Fruit fly (Drosophila melanogaster) whole organism, embryonic: ENCODE results near the gene CG5758.

Experiments
- B-H2 ChIP-seq: fragments of 200-800 bp; sonication (Bioruptor generic); optimal IDR thresholded peaks from 2 replicates; lab custom pipeline; 2018; ENCODE audit warnings: missing biosample characterization, mild to moderate bottlenecking, missing genetic modification characterization
- Blimp-1 ChIP-seq: fragments of 200-800 bp; sonication (Bioruptor generic); optimal IDR thresholded peaks from 3 replicates; lab custom pipeline; 2018; ENCODE audit warnings: missing biosample characterization, missing genetic modification characterization, mild to moderate bottlenecking, moderate library complexity, missing genetic modification reagents
- CG10147 ChIP-seq: fragments of 200-800 bp; sonication (Bioruptor generic); optimal IDR thresholded peaks from 2 replicates; lab custom pipeline; 2019; ENCODE audit warnings: missing biosample characterization, mild to moderate bottlenecking, missing genetic modification characterization, moderate library complexity
- CG10209 ChIP-seq: fragments of 200-800 bp; sonication (Bioruptor generic); optimal IDR thresholded peaks from 3 replicates; lab custom pipeline; 2017; ENCODE audit warnings: missing biosample characterization, mild to moderate bottlenecking, missing genetic modification characterization, missing genetic modification reagents
- CG10274 ChIP-seq: fragments of 200-800 bp; sonication (Bioruptor generic); optimal IDR thresholded peaks from 3 replicates; lab custom pipeline; 2017; ENCODE audit warnings: missing biosample characterization, mild to moderate bottlenecking, missing genetic modification characterization
- CG11504 ChIP-seq: fragments of 200-800 bp; sonication (Bioruptor generic); optimal IDR thresholded peaks from 3 replicates; lab custom pipeline; 2019; ENCODE audit warnings: missing biosample characterization, mild to moderate bottlenecking, missing genetic modification characterization, moderate library complexity
- CG12299 ChIP-seq: fragments of 200-800 bp; sonication (Bioruptor generic); optimal IDR thresholded peaks from 2 replicates; lab custom pipeline; 2018; ENCODE audit warnings: missing biosample characterization, mild to moderate bottlenecking, missing genetic modification characterization
- CG16779 ChIP-seq: fragments of 200-800 bp; sonication (Bioruptor generic); IDR thresholded peaks from 2 replicates; pipeline ENCODE4 v1.3.6; 2022; ENCODE audit warnings: missing biosample characterization, missing genetic modification characterization
- CG32532 ChIP-seq: fragments of 200-800 bp; sonication (Bioruptor generic); IDR thresholded peaks from 2 replicates; pipeline ENCODE4 v1.3.6; 2022; ENCODE audit warnings: missing biosample characterization, missing genetic modification characterization
- CG34224 ChIP-seq: fragments of 200-800 bp; sonication (Bioruptor generic); IDR thresholded peaks from 3 replicates; pipeline ENCODE4 v1.3.6; 2022; ENCODE audit warnings: missing biosample characterization, missing genetic modification characterization; ENCODE audit not compliant: partially characterized antibody
- CG34376 ChIP-seq: fragments of 200-800 bp; sonication (Bioruptor generic); optimal IDR thresholded peaks from 2 replicates; lab custom pipeline; 2018; ENCODE audit warnings: missing biosample characterization, mild to moderate bottlenecking, missing genetic modification characterization
- CG3995 ChIP-seq: fragments of 200-800 bp; sonication (Bioruptor generic); optimal IDR thresholded peaks from 3 replicates; lab custom pipeline; 2016; ENCODE audit warnings: missing biosample characterization, missing genetic modification characterization
- CG42726 ChIP-seq: fragments of 200-800 bp; sonication (Bioruptor generic); IDR thresholded peaks from 2 replicates; pipeline ENCODE4 v1.3.6; 2022; ENCODE audit warnings: missing biosample characterization, missing genetic modification characterization; ENCODE audit not compliant: partially characterized antibody
- CG4282 ChIP-seq: fragments of 200-800 bp; sonication (Bioruptor generic); optimal IDR thresholded peaks from 2 replicates; lab custom pipeline; 2016; ENCODE audit warnings: missing biosample characterization, missing genetic modification characterization
- CG4617 ChIP-seq: fragments of 200-800 bp; sonication (Bioruptor generic); optimal IDR thresholded peaks from 3 replicates; lab custom pipeline; 2016; ENCODE audit warnings: missing biosample characterization, missing genetic modification characterization, borderline replicate concordance
- CG5180 ChIP-seq: fragments of 200-800 bp; sonication (Bioruptor generic); optimal IDR thresholded peaks from 3 replicates; lab custom pipeline; 2017; ENCODE audit warnings: missing biosample characterization, missing genetic modification characterization, mild to moderate bottlenecking, moderate library complexity, missing genetic modification reagents
- CG6813 ChIP-seq: fragments of 200-800 bp; sonication (Bioruptor generic); optimal IDR thresholded peaks from 2 replicates; lab custom pipeline; 2017; ENCODE audit warnings: missing biosample characterization, missing genetic modification characterization, mild to moderate bottlenecking, moderate library complexity, missing genetic modification reagents
- CG8478 ChIP-seq: fragments of >200 bp; optimal IDR thresholded peaks from 2 replicates; lab custom pipeline; 2018
- CG8944 ChIP-seq: fragments of 200-800 bp; sonication (Bioruptor generic); optimal IDR thresholded peaks from 3 replicates; lab custom pipeline; 2016; ENCODE audit warnings: missing biosample characterization, missing genetic modification characterization
- CG9437 ChIP-seq: fragments of 200-800 bp; sonication (Bioruptor generic); optimal IDR thresholded peaks from 2 replicates; lab custom pipeline; 2018; ENCODE audit warnings: missing biosample characterization, mild to moderate bottlenecking, missing genetic modification characterization
- CG9817 ChIP-seq: fragments of 200-800 bp; sonication (Bioruptor generic); optimal IDR thresholded peaks from 2 replicates; lab custom pipeline; 2018; ENCODE audit warnings: missing biosample characterization, mild to moderate bottlenecking, missing genetic modification characterization, moderate library complexity
- CTCF ChIP-seq: fragments of 200-800 bp; sonication (Bioruptor generic); optimal IDR thresholded peaks from 2 replicates; lab custom pipeline; 2017; ENCODE audit warnings: missing biosample characterization, mild to moderate bottlenecking, missing genetic modification characterization, moderate library complexity
- Fer1 ChIP-seq: fragments of 200-800 bp; sonication (Bioruptor generic); optimal IDR thresholded peaks from 2 replicates; lab custom pipeline; 2017; ENCODE audit warnings: missing biosample characterization, mild to moderate bottlenecking, missing genetic modification characterization
- H15 ChIP-seq: fragments of 200-800 bp; sonication (Bioruptor generic); IDR thresholded peaks from 3 replicates; pipeline ENCODE4 v1.3.6; 2022; ENCODE audit warnings: missing biosample characterization, missing genetic modification characterization
- Hr39 ChIP-seq: fragments of >200 bp; optimal IDR thresholded peaks from 2 replicates; lab custom pipeline; 2017
- Lhr ChIP-seq: fragments of 200-800 bp; sonication (Bioruptor generic); optimal IDR thresholded peaks from 3 replicates; lab custom pipeline; 2017; ENCODE audit warnings: mild to moderate bottlenecking, missing biosample characterization, missing genetic modification reagents, missing genetic modification characterization
- Max ChIP-seq: fragments of 200-800 bp; sonication (Bioruptor generic); optimal IDR thresholded peaks from 2 replicates; lab custom pipeline; 2016; ENCODE audit warnings: missing biosample characterization, mild to moderate bottlenecking, missing genetic modification characterization
- Meics ChIP-seq: fragments of 200-800 bp; sonication (Bioruptor generic); optimal IDR thresholded peaks from 2 replicates; lab custom pipeline; 2017; ENCODE audit warnings: missing biosample characterization, mild to moderate bottlenecking, missing genetic modification characterization
- Nf-YB ChIP-seq: fragments of 200-800 bp; sonication (Bioruptor generic); optimal IDR thresholded peaks from 3 replicates; lab custom pipeline; 2019; ENCODE audit warnings: missing biosample characterization, mild to moderate bottlenecking, missing genetic modification characterization, moderate library complexity
- NfI ChIP-seq: fragments of 200-800 bp; sonication (Bioruptor generic); optimal IDR thresholded peaks from 3 replicates; lab custom pipeline; 2018; ENCODE audit warnings: missing biosample characterization, mild to moderate bottlenecking, missing genetic modification characterization, moderate library complexity
- PHDP ChIP-seq: fragments of 200-800 bp; sonication (Bioruptor generic); optimal IDR thresholded peaks from 3 replicates; lab custom pipeline; 2018; ENCODE audit warnings: missing biosample characterization, mild to moderate bottlenecking, missing genetic modification characterization, moderate library complexity
- Scr ChIP-seq: fragments of 200-800 bp; sonication (Bioruptor generic); IDR thresholded peaks from 2 replicates; pipeline ENCODE4 v1.3.6; 2022; ENCODE audit warnings: missing biosample characterization, missing genetic modification characterization; ENCODE audit not compliant: partially characterized antibody
- Taf1 ChIP-seq: fragments of 200-800 bp; sonication (Bioruptor generic); IDR thresholded peaks from 2 replicates; pipeline ENCODE4 v1.3.6; 2022; ENCODE audit warnings: missing biosample characterization, missing genetic modification characterization
- Xrp1 ChIP-seq: fragments of 200-800 bp; sonication (Bioruptor generic); IDR thresholded peaks from 2 replicates; pipeline ENCODE4 v1.3.6; 2022; ENCODE audit warnings: missing biosample characterization, missing genetic modification characterization
- ase ChIP-seq: fragments of 200-800 bp; sonication (Bioruptor generic); IDR thresholded peaks from 3 replicates; pipeline ENCODE4 v1.3.6; 2022; ENCODE audit warnings: missing biosample characterization, missing genetic modification characterization
- br ChIP-seq: fragments of >200 bp; optimal IDR thresholded peaks from 2 replicates; lab custom pipeline; 2017
- ci ChIP-seq: fragments of 200-800 bp; sonication (Bioruptor generic); IDR thresholded peaks from 3 replicates; pipeline ENCODE4 v1.3.6; 2022; ENCODE audit warnings: missing biosample characterization, missing genetic modification characterization
- corto ChIP-seq: fragments of 200-800 bp; sonication (Bioruptor generic); optimal IDR thresholded peaks from 2 replicates; lab custom pipeline; 2016; ENCODE audit warnings: missing biosample characterization, mild to moderate bottlenecking, missing genetic modification characterization, moderate library complexity
- crp ChIP-seq, 2 experiments: fragments of 200-800 bp; sonication (Bioruptor generic); optimal IDR thresholded peaks; 2 replicates in 1 of 2; 3 replicates in 1 of 2; lab custom pipeline; 2017; ENCODE audit warnings: missing biosample characterization in 2 of 2, missing genetic modification characterization in 2 of 2, mild to moderate bottlenecking in 1 of 2, moderate library complexity in 1 of 2
- dati ChIP-seq: fragments of 200-800 bp; sonication (Bioruptor generic); IDR thresholded peaks from 2 replicates; pipeline ENCODE4 v1.3.6; 2022; ENCODE audit warnings: missing biosample characterization, missing genetic modification characterization
- dmrt11E ChIP-seq: fragments of 200-800 bp; sonication (Bioruptor generic); optimal IDR thresholded peaks from 3 replicates; lab custom pipeline; 2018; ENCODE audit warnings: missing biosample characterization, mild to moderate bottlenecking, missing genetic modification characterization, moderate library complexity
- dpn ChIP-seq, 2 experiments: fragments of 200-800 bp; sonication (Bioruptor generic); optimal IDR thresholded peaks; 3 replicates each; lab custom pipeline; 2016; ENCODE audit warnings: missing biosample characterization in 2 of 2, missing genetic modification characterization in 2 of 2
- ftz-f1 ChIP-seq: fragments of 200-800 bp; sonication (Bioruptor generic); optimal IDR thresholded peaks from 2 replicates; lab custom pipeline; 2016; ENCODE audit warnings: missing biosample characterization, missing genetic modification characterization
- hkb ChIP-seq, 2 experiments: fragments of 200-800 bp in 1 of 2; fragments of >200 bp in 1 of 2; sonication (Bioruptor generic) in 1 of 2; IDR thresholded peaks in 1 of 2; optimal IDR thresholded peaks in 1 of 2; 2 replicates each; pipeline versions ENCODE4 v1.3.6 to Lab custom; 2017 to 2022; ENCODE audit warnings: missing biosample characterization in 1 of 2, missing genetic modification characterization in 1 of 2
- jing ChIP-seq: fragments of 200-800 bp; sonication (Bioruptor generic); optimal IDR thresholded peaks from 2 replicates; lab custom pipeline; 2018; ENCODE audit warnings: missing biosample characterization, mild to moderate bottlenecking, missing genetic modification characterization
- lov ChIP-seq, 2 experiments: fragments of 200-800 bp in 1 of 2; fragments of >200 bp in 1 of 2; sonication (Bioruptor generic) in 1 of 2; IDR thresholded peaks in 1 of 2; optimal IDR thresholded peaks in 1 of 2; 2 replicates in 1 of 2; 3 replicates in 1 of 2; pipeline versions ENCODE4 v1.3.6 to Lab custom; 2017 to 2022; ENCODE audit warnings: missing biosample characterization in 1 of 2, missing genetic modification characterization in 1 of 2
- nom ChIP-seq: fragments of 200-800 bp; sonication (Bioruptor generic); optimal IDR thresholded peaks from 2 replicates; lab custom pipeline; 2017; ENCODE audit warnings: missing biosample characterization, missing genetic modification characterization, mild to moderate bottlenecking, moderate library complexity, missing genetic modification reagents
- pb ChIP-seq: fragments of 200-800 bp; sonication (Bioruptor generic); optimal IDR thresholded peaks from 3 replicates; lab custom pipeline; 2016; ENCODE audit warnings: missing biosample characterization, missing genetic modification characterization
- pita ChIP-seq: fragments of 200-800 bp; sonication (Bioruptor generic); optimal IDR thresholded peaks from 2 replicates; lab custom pipeline; 2017; ENCODE audit warnings: missing biosample characterization, mild to moderate bottlenecking, missing genetic modification characterization
- pzg ChIP-seq: fragments of 200-800 bp; sonication (Bioruptor generic); optimal IDR thresholded peaks from 3 replicates; lab custom pipeline; 2018; ENCODE audit warnings: missing biosample characterization, mild to moderate bottlenecking, missing genetic modification characterization, moderate library complexity

CG5758 gene

DNA sequence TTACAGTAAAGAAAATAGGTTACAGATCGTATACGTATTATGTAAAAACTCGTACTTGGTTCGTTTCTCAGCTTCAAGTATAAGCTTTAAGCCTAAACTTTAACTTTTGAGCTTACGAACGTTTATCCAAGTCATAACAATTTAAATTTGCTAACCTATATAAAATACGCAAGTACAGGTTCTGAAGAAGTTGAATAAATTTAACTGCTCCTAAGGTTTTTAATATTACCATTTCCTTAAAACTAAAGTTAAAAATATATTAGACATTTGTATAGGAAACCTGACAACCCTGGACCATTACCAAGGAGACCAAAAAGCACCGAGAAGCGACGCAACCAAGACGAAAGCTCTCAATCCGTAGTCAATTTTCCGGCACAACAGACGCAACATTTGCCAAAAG, at the start of gene CG5758 (continued):
- TF ChIP-seq CG4617 (GFP tag; lab: Kevin White, UChicago): no peak
- TF ChIP-seq NfI (GFP tag; lab: Kevin White, UChicago): no peak
- TF ChIP-seq CG6813 (GFP tag; lab: Kevin White, UChicago): no peak
- TF ChIP-seq Nf-YB (GFP tag; lab: Kevin White, UChicago): no peak
- peak; percentile 75 for TF ChIP-seq CTCF
- no peak for TF ChIP-seq CG8944 (GFP tag; lab: Kevin White, UChicago)
- no peak for TF ChIP-seq CG10274 (GFP tag; lab: Kevin White, UChicago)
- TF ChIP-seq crp (GFP tag; optimal IDR thresholded peaks at IDR 0.05; lab: Kevin White, UChicago): no peak
- TF ChIP-seq dati (GFP tag; lab: Robert Waterston, UW): no peak
- TF ChIP-seq corto: no peak
- no peak for TF ChIP-seq CG3995 (GFP tag; lab: Kevin White, UChicago)
- TF ChIP-seq CG5180 (GFP tag; lab: Kevin White, UChicago): peak; percentile 57
- TF ChIP-seq pzg (GFP tag; lab: Kevin White, UChicago): peak; percentile 8
- peak; percentile 42; the same call in 1 of the 2 replicates for TF ChIP-seq CG32532 (GFP tag; lab: Robert Waterston, UW)
- no peak for TF ChIP-seq Taf1 (GFP tag; lab: Robert Waterston, UW)
- no peak for TF ChIP-seq CG16779 (GFP tag; lab: Robert Waterston, UW)
- peak; percentile 36 for TF ChIP-seq Fer1
- no peak for TF ChIP-seq Xrp1 (GFP tag; lab: Robert Waterston, UW)
- TF ChIP-seq CG4282: no peak
- no peak for TF ChIP-seq lov (optimal IDR thresholded peaks at IDR 0.05; lab: Kevin White, UChicago)
- TF ChIP-seq lov (GFP tag; IDR thresholded peaks at IDR 0.05; lab: Robert Waterston, UW): no peak
- TF ChIP-seq dmrt11E (tag; lab: Kevin White, UChicago): no peak
- peak; percentile 30 for TF ChIP-seq CG12299
- TF ChIP-seq ase (GFP tag; lab: Robert Waterston, UW): no peak
- TF ChIP-seq Lhr (GFP tag; lab: Kevin White, UChicago): peak; percentile 6
- TF ChIP-seq ftz-f1 (GFP tag; lab: Kevin White, UChicago): peak; percentile 42
- no peak for TF ChIP-seq hkb (optimal IDR thresholded peaks at IDR 0.05; lab: Kevin White, UChicago)
- peak; percentile 53; the same call in 1 of the 2 replicates for TF ChIP-seq hkb (GFP tag; IDR thresholded peaks at IDR 0.05; lab: Robert Waterston, UW)
- TF ChIP-seq pita (GFP tag; lab: Kevin White, UChicago): peak; percentile 19
- TF ChIP-seq CG9817 (tag; lab: Kevin White, UChicago): peak; percentile 16
- no peak for TF ChIP-seq CG34376
- no peak for TF ChIP-seq dpn (GFP tag; optimal IDR thresholded peaks at IDR 0.05; lab: Kevin White, UChicago)
- TF ChIP-seq H15 (GFP tag; lab: Robert Waterston, UW): no peak
- no peak for TF ChIP-seq CG34224 (GFP tag; lab: Robert Waterston, UW)
- no peak for TF ChIP-seq jing (GFP tag; lab: Kevin White, UChicago)
- peak; percentile 40 for TF ChIP-seq PHDP (tag; lab: Kevin White, UChicago)
- no peak for TF ChIP-seq Blimp-1 (GFP tag; lab: Kevin White, UChicago)
- no peak for TF ChIP-seq Max (GFP tag; lab: Kevin White, UChicago)
- TF ChIP-seq CG10209 (GFP tag; lab: Kevin White, UChicago): no peak
- TF ChIP-seq Scr (GFP tag; lab: Robert Waterston, UW): no peak
- no peak for TF ChIP-seq Hr39 (lab: Kevin White, UChicago)
- TF ChIP-seq B-H2 (GFP tag; lab: Kevin White, UChicago): peak; percentile 31
- no peak for TF ChIP-seq br
- TF ChIP-seq CG11504 (tag; lab: Kevin White, UChicago): peak; percentile 59
- peak; percentile 49 for TF ChIP-seq CG10147 (GFP tag; lab: Kevin White, UChicago)
- TF ChIP-seq pb (GFP tag; lab: Kevin White, UChicago): no peak
- TF ChIP-seq CG8478: no peak
- peak; percentile 24 for TF ChIP-seq CG9437 (GFP tag; lab: Kevin White, UChicago)
- TF ChIP-seq nom (GFP tag; lab: Kevin White, UChicago): no peak
- no peak for TF ChIP-seq CG42726 (GFP tag; lab: Robert Waterston, UW)
- TF ChIP-seq Meics (GFP tag; lab: Kevin White, UChicago): peak; percentile 9
- 0 out of 3 replicates have a peak, but pooled peaks have one; percentile 37 for TF ChIP-seq ci (GFP tag; lab: Robert Waterston, UW)
